Fruit fly (Drosophila melanogaster) whole organism, embryonic: ENCODE data around the gene Rad9.
A peak's percentile ranks its signal among the peaks of the same experiment; 100 is the strongest.

Experiments used
- ATbp ChIP-seq: fragments of 200-800 bp; sonication (Bioruptor generic); optimal IDR thresholded peaks from 2 replicates; lab custom pipeline; 2017; ENCODE audit warnings: missing biosample characterization, mild to moderate bottlenecking, missing genetic modification characterization, missing genetic modification reagents
- Abd-B ChIP-seq: fragments of 200-800 bp; sonication (Bioruptor generic); optimal IDR thresholded peaks from 2 replicates; lab custom pipeline; 2018; ENCODE audit warnings: missing biosample characterization, mild to moderate bottlenecking, missing genetic modification characterization, moderate library complexity
- B-H2 ChIP-seq: fragments of 200-800 bp; sonication (Bioruptor generic); optimal IDR thresholded peaks from 2 replicates; lab custom pipeline; 2018; ENCODE audit warnings: missing biosample characterization, mild to moderate bottlenecking, missing genetic modification characterization
- BtbVII ChIP-seq: fragments of 200-800 bp; sonication (Bioruptor generic); optimal IDR thresholded peaks from 3 replicates; lab custom pipeline; 2017; ENCODE audit warnings: missing biosample characterization, mild to moderate bottlenecking, missing genetic modification characterization
- CG11696 ChIP-seq: fragments of 200-800 bp; sonication (Bioruptor generic); IDR thresholded peaks from 2 replicates; pipeline ENCODE4 v1.3.6; 2022; ENCODE audit warnings: missing biosample characterization, missing genetic modification characterization
- CG14441 ChIP-seq: fragments of 200-800 bp; sonication (Bioruptor generic); IDR thresholded peaks from 2 replicates; pipeline ENCODE4 v1.3.6; 2022; ENCODE audit warnings: missing biosample characterization, missing genetic modification characterization
- CG1603 ChIP-seq: fragments of 200-800 bp; sonication (Bioruptor generic); optimal IDR thresholded peaks from 2 replicates; lab custom pipeline; 2019; ENCODE audit warnings: missing biosample characterization, mild to moderate bottlenecking, missing genetic modification characterization, moderate library complexity
- CG1832 ChIP-seq: fragments of 200-800 bp; sonication (Bioruptor generic); optimal IDR thresholded peaks from 2 replicates; lab custom pipeline; 2017; ENCODE audit warnings: missing biosample characterization, mild to moderate bottlenecking, missing genetic modification characterization, inconsistent platforms
- CG2129 ChIP-seq: fragments of 200-800 bp; sonication (Bioruptor generic); IDR thresholded peaks from 2 replicates; pipeline ENCODE4 v1.3.6; 2022; ENCODE audit warnings: missing biosample characterization, missing genetic modification characterization; ENCODE audit not compliant: partially characterized antibody
- CG2712 ChIP-seq: fragments of 200-800 bp; optimal IDR thresholded peaks from 3 replicates; lab custom pipeline; 2019; ENCODE audit warnings: missing biosample characterization, mild to moderate bottlenecking, missing genetic modification characterization, moderate library complexity
- CG2889 ChIP-seq: fragments of 200-800 bp; sonication (Bioruptor generic); IDR thresholded peaks from 3 replicates; pipeline ENCODE4 v1.3.6; 2022; ENCODE audit warnings: missing biosample characterization, missing genetic modification characterization
- CG42726 ChIP-seq: fragments of 200-800 bp; sonication (Bioruptor generic); IDR thresholded peaks from 2 replicates; pipeline ENCODE4 v1.3.6; 2022; ENCODE audit warnings: missing biosample characterization, missing genetic modification characterization; ENCODE audit not compliant: partially characterized antibody
- CG5245 ChIP-seq: fragments of 200-800 bp; sonication (Bioruptor generic); optimal IDR thresholded peaks from 3 replicates; lab custom pipeline; 2016; ENCODE audit warnings: missing biosample characterization, missing genetic modification characterization
- CG7271 ChIP-seq: fragments of 200-800 bp; sonication (Bioruptor generic); optimal IDR thresholded peaks from 2 replicates; lab custom pipeline; 2018; ENCODE audit warnings: missing biosample characterization, mild to moderate bottlenecking, missing genetic modification characterization, moderate library complexity
- CG8281 ChIP-seq: fragments of 200-800 bp; sonication (Bioruptor generic); optimal IDR thresholded peaks from 2 replicates; lab custom pipeline; 2018; ENCODE audit warnings: missing biosample characterization, mild to moderate bottlenecking, missing genetic modification characterization, moderate library complexity
- CG8290 ChIP-seq, 3 experiments: fragments of 200-800 bp; sonication (Bioruptor generic); optimal IDR thresholded peaks; 2 replicates each; lab custom pipeline; 2016 to 2019; ENCODE audit warnings: missing biosample characterization in 3 of 3, missing genetic modification characterization in 3 of 3, mild to moderate bottlenecking in 2 of 3, moderate library complexity in 1 of 3
- Chrac-16 ChIP-seq: fragments of 200-800 bp; sonication (Bioruptor generic); optimal IDR thresholded peaks from 3 replicates; lab custom pipeline; 2016; ENCODE audit warnings: missing biosample characterization, missing genetic modification characterization
- E2f2 ChIP-seq: fragments of 200-800 bp; sonication (Bioruptor generic); IDR thresholded peaks from 2 replicates; pipeline ENCODE4 v1.3.6; 2022; ENCODE audit warnings: missing biosample characterization, missing genetic modification characterization
- Ets97D ChIP-seq: fragments of 200-800 bp; sonication (Bioruptor generic); optimal IDR thresholded peaks from 3 replicates; lab custom pipeline; 2016; ENCODE audit warnings: missing biosample characterization, missing genetic modification characterization
- HmgD ChIP-seq: fragments of 200-800 bp; sonication (Bioruptor generic); optimal IDR thresholded peaks from 3 replicates; lab custom pipeline; 2016; ENCODE audit warnings: missing biosample characterization, missing genetic modification characterization
- Jarid2 ChIP-seq: fragments of 200-800 bp; sonication (Bioruptor generic); optimal IDR thresholded peaks from 3 replicates; lab custom pipeline; 2017; ENCODE audit warnings: mild to moderate bottlenecking, missing biosample characterization, missing genetic modification reagents, missing genetic modification characterization
- NC2β ChIP-seq: fragments of 200-800 bp; sonication (Bioruptor generic); optimal IDR thresholded peaks from 2 replicates; lab custom pipeline; 2016; ENCODE audit warnings: missing biosample characterization, missing genetic modification characterization
- Nf-YC ChIP-seq: fragments of 200-800 bp; optimal IDR thresholded peaks from 3 replicates; lab custom pipeline; 2019; ENCODE audit warnings: missing biosample characterization, mild to moderate bottlenecking, missing genetic modification characterization, moderate library complexity
- Optix ChIP-seq: fragments of 200-800 bp; sonication (Bioruptor generic); IDR thresholded peaks from 3 replicates; pipeline ENCODE4 v1.3.6; 2022; ENCODE audit warnings: missing biosample characterization, missing genetic modification characterization
- Rx ChIP-seq: fragments of 200-800 bp; sonication (Bioruptor generic); IDR thresholded peaks from 2 replicates; pipeline ENCODE4 v1.3.6; 2022; ENCODE audit warnings: missing biosample characterization, missing genetic modification characterization
- Sin3A ChIP-seq: fragments of >200 bp; optimal IDR thresholded peaks from 2 replicates; lab custom pipeline; 2018
- Xbp1 ChIP-seq: fragments of 200-800 bp; sonication (Bioruptor generic); optimal IDR thresholded peaks from 3 replicates; lab custom pipeline; 2016; ENCODE audit warnings: missing biosample characterization, mild to moderate bottlenecking, missing genetic modification characterization
- ara ChIP-seq: fragments of 200-800 bp; sonication (Bioruptor generic); IDR thresholded peaks from 2 replicates; pipeline ENCODE4 v1.3.6; 2022; ENCODE audit warnings: missing biosample characterization, missing genetic modification characterization
- ato ChIP-seq: fragments of 200-800 bp; sonication (Bioruptor generic); IDR thresholded peaks from 2 replicates; pipeline ENCODE4 v1.3.6; 2022; ENCODE audit warnings: missing biosample characterization, missing genetic modification characterization; ENCODE audit not compliant: partially characterized antibody
- bab2 ChIP-seq: fragments of 200-800 bp; sonication (Bioruptor generic); optimal IDR thresholded peaks from 2 replicates; lab custom pipeline; 2016; ENCODE audit warnings: missing biosample characterization, missing genetic modification characterization
- fd64A ChIP-seq: fragments of 200-800 bp; sonication (Bioruptor generic); optimal IDR thresholded peaks from 3 replicates; lab custom pipeline; 2018; ENCODE audit warnings: missing biosample characterization, mild to moderate bottlenecking, missing genetic modification characterization
- gcm2 ChIP-seq: fragments of 200-800 bp; sonication (Bioruptor generic); optimal IDR thresholded peaks from 2 replicates; lab custom pipeline; 2016; ENCODE audit warnings: missing biosample characterization, missing genetic modification characterization
- grn ChIP-seq: fragments of 200-800 bp; sonication (Bioruptor generic); optimal IDR thresholded peaks from 3 replicates; lab custom pipeline; 2017; ENCODE audit warnings: missing biosample characterization, missing genetic modification characterization
- kah ChIP-seq: fragments of 200-800 bp; sonication (Bioruptor generic); optimal IDR thresholded peaks from 2 replicates; lab custom pipeline; 2018; ENCODE audit warnings: missing biosample characterization, mild to moderate bottlenecking, missing genetic modification characterization
- kay ChIP-seq: fragments of 200-800 bp; sonication (Bioruptor generic); optimal IDR thresholded peaks from 2 replicates; lab custom pipeline; 2016; ENCODE audit warnings: missing biosample characterization, missing genetic modification characterization
- klu ChIP-seq: fragments of 200-800 bp; sonication (Bioruptor generic); IDR thresholded peaks from 2 replicates; pipeline ENCODE4 v1.3.6; 2022; ENCODE audit warnings: missing biosample characterization, missing genetic modification characterization
- luna ChIP-seq: fragments of 200-800 bp; sonication (Bioruptor generic); optimal IDR thresholded peaks from 2 replicates; lab custom pipeline; 2016; ENCODE audit warnings: missing biosample characterization, missing genetic modification characterization
- pan ChIP-seq, 4 experiments: fragments of >200 bp in 3 of 4; fragments of 200-800 bp in 1 of 4; sonication (Bioruptor generic) in 1 of 4; optimal IDR thresholded peaks in 3 of 4; IDR thresholded peaks in 1 of 4; 2 replicates each; pipeline versions ENCODE4 v1.3.6 to Lab custom; 2017 to 2022; ENCODE audit warnings: missing biosample characterization in 2 of 4, missing genetic modification characterization in 2 of 4, mixed read lengths in 1 of 4
- pros ChIP-seq: fragments of 200-800 bp; sonication (Bioruptor generic); optimal IDR thresholded peaks from 3 replicates; lab custom pipeline; 2019; ENCODE audit warnings: missing biosample characterization, mild to moderate bottlenecking, missing genetic modification characterization, moderate library complexity
- ranshi ChIP-seq: fragments of 200-800 bp; sonication (Bioruptor generic); IDR thresholded peaks from 2 replicates; pipeline ENCODE4 v1.3.6; 2022; ENCODE audit warnings: missing biosample characterization, missing genetic modification characterization
- rib ChIP-seq: fragments of 200-800 bp; sonication (Bioruptor generic); IDR thresholded peaks from 2 replicates; pipeline ENCODE4 v1.3.6; 2022; ENCODE audit warnings: missing biosample characterization, missing genetic modification characterization
- schlank ChIP-seq: fragments of 200-800 bp; sonication (Bioruptor generic); optimal IDR thresholded peaks from 2 replicates; lab custom pipeline; 2018; ENCODE audit warnings: missing biosample characterization, mild to moderate bottlenecking, missing genetic modification characterization
- sens-2 ChIP-seq: fragments of 200-800 bp; sonication (Bioruptor generic); IDR thresholded peaks from 2 replicates; pipeline ENCODE4 v1.3.6; 2022; ENCODE audit warnings: missing biosample characterization, missing genetic modification characterization
- shn ChIP-seq: fragments of 200-800 bp; sonication (Bioruptor generic); optimal IDR thresholded peaks from 3 replicates; lab custom pipeline; 2016; ENCODE audit warnings: missing biosample characterization, missing genetic modification characterization
- sob ChIP-seq: fragments of 200-800 bp; sonication (Bioruptor generic); IDR thresholded peaks from 2 replicates; pipeline ENCODE4 v1.3.6; 2022; ENCODE audit warnings: missing biosample characterization, missing genetic modification characterization
- sqz ChIP-seq: fragments of 200-800 bp; sonication (Bioruptor generic); optimal IDR thresholded peaks from 3 replicates; lab custom pipeline; 2018; ENCODE audit warnings: missing biosample characterization, mild to moderate bottlenecking, missing genetic modification characterization
- wek ChIP-seq: fragments of 200-800 bp; sonication (Bioruptor generic); optimal IDR thresholded peaks from 3 replicates; lab custom pipeline; 2018; ENCODE audit warnings: missing biosample characterization, mild to moderate bottlenecking, missing genetic modification characterization, moderate library complexity
- zfh1 ChIP-seq: fragments of 200-800 bp; sonication (Bioruptor generic); IDR thresholded peaks from 3 replicates; pipeline ENCODE4 v1.3.6; 2022; ENCODE audit warnings: missing biosample characterization, missing genetic modification characterization

Gene Rad9

DNA sequence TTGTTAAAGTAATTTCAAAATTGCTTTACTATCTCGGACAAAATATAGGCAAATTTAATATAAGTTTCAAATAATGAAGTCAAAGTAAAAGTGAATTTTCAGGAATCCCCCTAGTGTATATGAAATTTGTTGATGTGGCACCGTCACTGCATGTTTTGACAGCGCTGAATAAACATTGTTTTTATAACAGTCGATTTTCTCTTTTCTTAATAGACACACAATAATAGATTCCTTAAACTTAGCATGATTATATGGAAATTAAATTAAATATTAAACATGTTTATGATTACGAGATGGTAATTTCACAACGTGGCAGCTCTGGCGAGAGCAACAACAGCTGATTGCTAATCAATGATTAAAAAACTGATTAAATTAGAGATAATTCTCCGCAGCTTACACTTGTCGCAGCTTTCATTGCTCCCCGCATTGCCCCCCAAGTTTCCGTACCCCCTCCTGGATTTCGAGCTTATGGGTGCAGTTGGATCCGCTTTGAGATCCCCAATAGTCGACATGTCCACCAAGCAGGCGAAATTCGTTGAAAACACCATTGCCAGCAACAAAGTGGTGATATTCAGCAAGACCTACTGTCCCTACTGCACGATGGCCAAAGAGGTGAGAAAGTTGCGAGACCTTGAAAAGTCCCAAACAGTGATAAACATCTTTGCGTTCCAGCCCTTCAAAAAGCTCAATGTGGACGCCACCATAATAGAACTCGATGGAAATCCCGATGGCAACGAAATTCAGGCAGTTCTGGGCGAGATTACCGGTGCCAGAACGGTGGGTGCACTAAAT lies 3.1 kb downstream of the Rad9 start, which contains the start of gene Grx1 (continued):
- peak; percentile 59; the same call in 1 of the 3 replicates for TF ChIP-seq zfh1
- no peak for TF ChIP-seq Sin3A (lab: Kevin White, UChicago)
- peak; percentile 67 for TF ChIP-seq BtbVII (GFP tag; lab: Kevin White, UChicago)
- no peak for TF ChIP-seq CG2889 (GFP tag; lab: Robert Waterston, UW)
- peak; percentile 57 for TF ChIP-seq CG1603 (tag; lab: Kevin White, UChicago)
- no peak for TF ChIP-seq ara (GFP tag; lab: Robert Waterston, UW)
- TF ChIP-seq wek (GFP tag; lab: Kevin White, UChicago) = peak; percentile 97
- TF ChIP-seq HmgD (GFP tag; lab: Kevin White, UChicago) = no peak
- peak; percentile 53 for TF ChIP-seq NC2β (GFP tag; lab: Kevin White, UChicago)
- TF ChIP-seq kay = peak; percentile 55
- no peak for TF ChIP-seq ranshi (GFP tag; lab: Robert Waterston, UW)
- TF ChIP-seq grn (GFP tag; lab: Kevin White, UChicago) = peak; percentile 98
- no peak for TF ChIP-seq CG5245 (GFP tag; lab: Kevin White, UChicago)
- peak; percentile 66 for TF ChIP-seq Nf-YC (tag; lab: Kevin White, UChicago)
- TF ChIP-seq Rx = no peak
- peak; percentile 45; the same call in 1 of the 2 replicates for TF ChIP-seq E2f2 (GFP tag; lab: Robert Waterston, UW)
- peak; percentile 40 for TF ChIP-seq B-H2 (GFP tag; lab: Kevin White, UChicago)
- no peak for TF ChIP-seq CG42726 (GFP tag; lab: Robert Waterston, UW)

DNA sequence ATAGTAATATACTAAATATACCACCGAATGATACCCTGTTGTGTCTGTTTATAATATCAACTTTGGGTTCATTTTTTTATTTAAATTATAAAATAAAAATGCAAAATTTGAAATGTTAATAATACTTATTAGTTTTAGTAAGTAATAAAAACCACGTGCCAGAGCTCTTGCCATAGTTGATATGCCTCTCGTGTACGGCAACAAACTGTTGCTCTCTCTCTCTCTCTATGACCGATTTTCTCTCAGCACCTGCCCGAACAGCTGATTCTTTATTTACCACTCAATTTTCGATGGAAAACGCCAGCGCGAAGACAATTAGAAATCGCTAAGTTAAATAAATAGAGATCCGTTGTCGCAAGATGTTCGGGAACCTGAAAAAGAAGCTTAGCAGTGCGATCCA lies 4.8 kb downstream of the Rad9 start, which contains the start of gene Dysb:
Gene Dysb, plus strand, starts transcription at position 251 of the 400 bp plus-strand sequence.
- peak; percentile 81 for TF ChIP-seq rib
- TF ChIP-seq Abd-B = peak; percentile 70
- no peak for TF ChIP-seq pros (GFP tag; lab: Kevin White, UChicago)
- TF ChIP-seq pan (optimal IDR thresholded peaks at IDR 0.05; lab: Kevin White, UChicago) = no peak
- TF ChIP-seq pan (GFP tag; optimal IDR thresholded peaks at IDR 0.05 in 1 of 2, IDR thresholded peaks at IDR 0.05 in 1 of 2) = peak in 1 of 2 experiments; percentile 93
- TF ChIP-seq Xbp1 (GFP tag; lab: Kevin White, UChicago) = peak; percentile 89
- peak; percentile 82 for TF ChIP-seq sqz (GFP tag; lab: Kevin White, UChicago)
- TF ChIP-seq Ets97D (GFP tag; lab: Kevin White, UChicago) = peak; percentile 33
- TF ChIP-seq Optix = peak; percentile 84
- TF ChIP-seq ato (GFP tag; lab: Robert Waterston, UW) = no peak
- TF ChIP-seq CG1832 = no peak
- peak; percentile 86 for TF ChIP-seq kah (GFP tag; lab: Kevin White, UChicago)
- peak; percentile 70 for TF ChIP-seq schlank (tag; lab: Kevin White, UChicago)
- TF ChIP-seq gcm2 (GFP tag; lab: Kevin White, UChicago) = peak; percentile 50
- peak; percentile 47 for TF ChIP-seq CG7271
- no peak; the same call in 1 of the 2 replicates for TF ChIP-seq sens-2 (GFP tag; lab: Robert Waterston, UW)
- peak; percentile 90 for TF ChIP-seq CG14441 (GFP tag; lab: Robert Waterston, UW)
- no peak for TF ChIP-seq CG2129 (GFP tag; lab: Robert Waterston, UW)
- TF ChIP-seq CG2712 (tag; lab: Kevin White, UChicago) = peak; percentile 94
- TF ChIP-seq Jarid2 (GFP tag; lab: Kevin White, UChicago) = peak; percentile 51
- TF ChIP-seq fd64A = peak; percentile 52
- peak; percentile 52 for TF ChIP-seq CG8281 (tag; lab: Kevin White, UChicago)
- peak; percentile 91 for TF ChIP-seq CG11696
- peak; percentile 82 for TF ChIP-seq ATbp (GFP tag; lab: Kevin White, UChicago)
- peak; percentile 85 for TF ChIP-seq Chrac-16 (GFP tag; lab: Kevin White, UChicago)
- TF ChIP-seq CG8290 (GFP tag; optimal IDR thresholded peaks at IDR 0.05; lab: Kevin White, UChicago) = peak; percentile 33
- peak in 1 of 2 experiments; percentile 85 for TF ChIP-seq CG8290 (tag; optimal IDR thresholded peaks at IDR 0.05; lab: Kevin White, UChicago)
- peak; percentile 26 for TF ChIP-seq shn
- TF ChIP-seq bab2 (GFP tag; lab: Kevin White, UChicago) = peak; percentile 74
- peak; percentile 91 for TF ChIP-seq sob (GFP tag; lab: Robert Waterston, UW)
- peak; percentile 22 for TF ChIP-seq luna
- peak; percentile 66 for TF ChIP-seq klu (GFP tag; lab: Robert Waterston, UW)
